Worm (Caenorhabditis elegans) whole organism, midembryonic: ENCODE data around the gene Y66C5A.1.

Experiments used
- T22C8.4 ChIP-seq: fragments of 200-800 bp; sonication (Bioruptor generic); IDR thresholded peaks from 2 replicates; pipeline ENCODE4 v1.3.6; 2022; ENCODE audit warnings: missing genetic modification characterization, missing compliant biosample characterization
- cog-1 ChIP-seq: sonication (generic microtip); optimal IDR thresholded peaks from 2 replicates; lab custom pipeline; 2016; ENCODE audit warnings: missing genetic modification characterization, missing compliant biosample characterization
- klf-2 ChIP-seq: fragments of 200-800 bp; sonication (Bioruptor generic); conservative IDR thresholded peaks from 2 replicates; pipeline ENCODE4 v1.3.6; 2022; ENCODE audit warnings: missing genetic modification reagents, missing genetic modification characterization, missing compliant biosample characterization
- med-1 ChIP-seq: sonication (generic microtip); optimal IDR thresholded peaks from 2 replicates; lab custom pipeline; 2017; ENCODE audit warnings: missing genetic modification characterization, mild to moderate bottlenecking, missing compliant biosample characterization, antibody characterized with exemption, missing genetic modification reagents; ENCODE audit not compliant: insufficient read depth
- ztf-23 ChIP-seq: fragments of 200-800 bp; sonication (Bioruptor generic); IDR thresholded peaks from 2 replicates; pipeline ENCODE4 v1.3.6; 2022; ENCODE audit warnings: missing genetic modification reagents, missing genetic modification characterization, missing compliant biosample characterization

DNA sequence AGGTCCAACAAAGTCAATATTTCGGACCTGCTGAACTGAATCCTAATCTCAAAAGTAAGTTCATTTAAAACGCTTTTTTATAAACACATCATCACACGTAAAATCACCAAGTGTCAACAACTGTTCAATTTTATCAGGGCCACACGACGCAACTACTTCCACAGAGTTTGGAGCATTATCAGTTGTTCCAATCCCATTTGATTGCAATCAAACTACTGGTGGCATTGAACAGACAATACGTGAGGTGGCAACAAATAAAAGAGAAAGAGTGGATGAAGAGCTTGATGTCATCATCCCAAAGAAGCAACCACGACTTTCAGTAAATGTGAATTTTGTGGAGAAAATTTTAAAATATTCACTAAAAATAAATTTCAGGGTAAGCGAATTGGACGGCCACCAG is 41.2 kb upstream of the Y66C5A.1 start:
- no peak for TF ChIP-seq T22C8.4 (GFP tag; lab: Robert Waterston, UW)
- TF ChIP-seq cog-1 (tag; lab: Kevin White, UChicago), result no peak
- no peak for TF ChIP-seq klf-2 (GFP tag; lab: Robert Waterston, UW)
- no peak for TF ChIP-seq med-1 (GFP tag; lab: Kevin White, UChicago)
- no peak for TF ChIP-seq ztf-23
